Fruit fly (Drosophila melanogaster): ENCODE results near the gene Acbp5.

Gene Acbp5

dm6 chr3L:8751262-8751661, 37.1 kb downstream of the Acbp5 start (continued):
- TF ChIP-seq CG17912 (GFP tag; optimal IDR thresholded peaks at IDR 0.05) (no peak), tin (GFP tag; optimal IDR thresholded peaks at IDR 0.05) (peak; percentile 40), ATbp (GFP tag; optimal IDR thresholded peaks at IDR 0.05) (peak; percentile 76), CG10565 (GFP tag; optimal IDR thresholded peaks at IDR 0.05) (no peak), ac (GFP tag; optimal IDR thresholded peaks at IDR 0.05) (no peak), Bgb (GFP tag; IDR thresholded peaks at IDR 0.05; ENCODE audit: partially characterized antibody) (no peak), wdn (GFP tag; IDR thresholded peaks at IDR 0.05) (no peak), CG13296 (GFP tag; optimal IDR thresholded peaks at IDR 0.05) (no peak), nmo (GFP tag; optimal IDR thresholded peaks at IDR 0.05) (peak; percentile 66), danr (GFP tag; IDR thresholded peaks at IDR 0.05) (no peak), CG12299 (tag; optimal IDR thresholded peaks at IDR 0.05) (no peak), wor (GFP tag; IDR thresholded peaks at IDR 0.05) (peak; percentile 68), Hr78 (GFP tag; optimal IDR thresholded peaks at IDR 0.05) (peak in 1 of 2 experiments; percentile 35), Vsx1 (GFP tag; optimal IDR thresholded peaks at IDR 0.05) (no peak), Ets65A (GFP tag) (peak; percentile 21), tna (GFP tag; IDR thresholded peaks at IDR 0.05; ENCODE audit: partially characterized antibody) (no peak), sens (GFP tag) (peak; percentile 87), CG11093 (GFP tag; IDR thresholded peaks at IDR 0.05) (peak; percentile 67; the same call in 2 of the 3 replicates), CG34224 (GFP tag; IDR thresholded peaks at IDR 0.05; ENCODE audit: partially characterized antibody) (no peak), gcm (GFP tag; optimal IDR thresholded peaks at IDR 0.05) (peak; percentile 48), CG4730 (GFP tag; IDR thresholded peaks at IDR 0.05) (peak; percentile 30; the same call in 1 of the 2 replicates), CG8290 (GFP tag; optimal IDR thresholded peaks at IDR 0.05) (no peak), CG8290 (tag; optimal IDR thresholded peaks at IDR 0.05) (no peak), chm (GFP tag; IDR thresholded peaks at IDR 0.05) (no peak), Nf-YA (GFP tag; IDR thresholded peaks at IDR 0.05) (peak; percentile 40; the same call in 1 of the 2 replicates), gfzf (GFP tag; optimal IDR thresholded peaks at IDR 0.05) (no peak), Deaf1 (tag; optimal IDR thresholded peaks at IDR 0.05) (no peak), Dip3 (GFP tag; optimal IDR thresholded peaks at IDR 0.05) (no peak), pros (GFP tag; optimal IDR thresholded peaks at IDR 0.05) (no peak), zf30C (GFP tag; optimal IDR thresholded peaks at IDR 0.05) (no peak), tx (GFP tag; optimal IDR thresholded peaks at IDR 0.05) (no peak), Sin3A (optimal IDR thresholded peaks at IDR 0.05) (no peak), Max (GFP tag; optimal IDR thresholded peaks at IDR 0.05) (no peak), zfh2 (GFP tag; optimal IDR thresholded peaks at IDR 0.05) (no peak), tup (GFP tag; optimal IDR thresholded peaks at IDR 0.05) (no peak), NC2β (GFP tag; optimal IDR thresholded peaks at IDR 0.05) (peak; percentile 12), pita (GFP tag; optimal IDR thresholded peaks at IDR 0.05) (no peak), chif (GFP tag; optimal IDR thresholded peaks at IDR 0.05) (peak in 1 of 2 experiments; percentile 39), p53 (GFP tag; optimal IDR thresholded peaks at IDR 0.05) (peak; percentile 3), Gug (GFP tag; IDR thresholded peaks at IDR 0.05) (0 out of 4 replicates have a peak, but pooled peaks have one; percentile 48), CG17612 (GFP tag; IDR thresholded peaks at IDR 0.05) (no peak), Taf1 (GFP tag; IDR thresholded peaks at IDR 0.05) (no peak), CG17361 (GFP tag; IDR thresholded peaks at IDR 0.05) (0 out of 3 replicates have a peak, but pooled peaks have one; percentile 35), hb (GFP tag; IDR thresholded peaks at IDR 0.05; ENCODE audit: partially characterized antibody) (no peak), CG11456 (GFP tag; IDR thresholded peaks at IDR 0.05) (no peak), lab (GFP tag; optimal IDR thresholded peaks at IDR 0.05) (peak; percentile 54), CG1792 (GFP tag; optimal IDR thresholded peaks at IDR 0.05) (no peak), CoRest (tag; optimal IDR thresholded peaks at IDR 0.05) (peak; percentile 53), CkIIα-i1 (GFP tag; IDR thresholded peaks at IDR 0.05) (no peak), Mes4 (GFP tag; optimal IDR thresholded peaks at IDR 0.05) (no peak), Meics (GFP tag; optimal IDR thresholded peaks at IDR 0.05) (no peak), sd (tag; optimal IDR thresholded peaks at IDR 0.05) (no peak)

Measured in whole organism, embryonic.